Worm (Caenorhabditis elegans): Measurements from ENCODE around the gene ncs-4.

DNA sequence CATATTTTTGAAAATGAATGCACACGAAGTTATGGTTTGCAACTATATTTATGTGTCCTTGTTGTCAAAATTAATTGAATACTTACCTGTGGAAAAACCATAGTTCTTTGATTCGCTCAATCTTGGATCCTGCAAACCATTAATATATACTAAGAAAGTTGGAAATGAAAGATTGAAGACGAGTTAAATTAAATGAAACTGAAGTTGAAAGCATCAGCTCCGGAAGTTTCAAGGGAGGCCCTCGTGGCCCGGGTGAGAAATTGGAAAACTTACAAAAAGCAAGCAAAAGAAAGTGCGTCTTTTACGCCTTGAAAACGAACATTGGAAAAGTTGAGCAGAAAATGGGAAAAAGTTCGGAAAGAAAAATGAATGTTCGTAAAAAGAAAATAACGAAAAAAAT is 43.2 kb upstream of the ncs-4 start, which contains the start of gene unc-58:
- no peak for TF ChIP-seq eor-1 (tag; optimal IDR thresholded peaks at IDR 0.05)
- TF ChIP-seq mdl-1 (tag; optimal IDR thresholded peaks at IDR 0.05) = no peak
- TF ChIP-seq nhr-23 (tag; optimal IDR thresholded peaks at IDR 0.05) = no peak
